Fruit fly (Drosophila melanogaster) whole organism, embryonic: ENCODE data around the gene CG18749.

Source experiments
- Awh ChIP-seq: fragments of 200-800 bp; sonication (Bioruptor generic); IDR thresholded peaks from 2 replicates; pipeline ENCODE4, ENCODE4 v1.3.6; 2022; ENCODE audit warnings: missing biosample characterization, missing genetic modification characterization
- CG10147 ChIP-seq: fragments of 200-800 bp; sonication (Bioruptor generic); optimal IDR thresholded peaks from 2 replicates; lab custom pipeline; 2019; ENCODE audit warnings: missing biosample characterization, mild to moderate bottlenecking, missing genetic modification characterization, moderate library complexity
- CG10431 ChIP-seq: fragments of 200-800 bp; sonication (Bioruptor generic); optimal IDR thresholded peaks from 3 replicates; lab custom pipeline; 2018; ENCODE audit warnings: missing biosample characterization, mild to moderate bottlenecking, missing genetic modification characterization
- CG10543 ChIP-seq: fragments of 200-800 bp; sonication (Bioruptor generic); optimal IDR thresholded peaks from 3 replicates; lab custom pipeline; 2017; ENCODE audit warnings: missing biosample characterization, mild to moderate bottlenecking, missing genetic modification characterization, moderate library complexity
- CG11456 ChIP-seq: fragments of 200-800 bp; sonication (Bioruptor generic); IDR thresholded peaks from 3 replicates; pipeline ENCODE4 v1.3.6; 2022; ENCODE audit warnings: missing biosample characterization, missing genetic modification characterization
- CG12104 ChIP-seq: fragments of 200-800 bp; sonication (Bioruptor generic); optimal IDR thresholded peaks from 3 replicates; lab custom pipeline; 2016; ENCODE audit warnings: missing biosample characterization, missing genetic modification characterization
- CG12155 ChIP-seq: fragments of 200-800 bp; sonication (Bioruptor generic); optimal IDR thresholded peaks from 3 replicates; lab custom pipeline; 2016; ENCODE audit warnings: missing biosample characterization, missing genetic modification characterization
- CG12219 ChIP-seq: fragments of 200-800 bp; sonication (Bioruptor generic); optimal IDR thresholded peaks from 3 replicates; lab custom pipeline; 2018; ENCODE audit warnings: missing biosample characterization, mild to moderate bottlenecking, missing genetic modification characterization
- CG13296 ChIP-seq: fragments of 200-800 bp; sonication (Bioruptor generic); optimal IDR thresholded peaks from 3 replicates; lab custom pipeline; 2018; ENCODE audit warnings: missing biosample characterization, mild to moderate bottlenecking, missing genetic modification characterization
- CG15269 ChIP-seq: fragments of 200-800 bp; sonication (Bioruptor generic); optimal IDR thresholded peaks from 2 replicates; lab custom pipeline; 2018; ENCODE audit warnings: missing biosample characterization, mild to moderate bottlenecking, missing genetic modification characterization, moderate library complexity
- CG15601 ChIP-seq: fragments of 200-800 bp; sonication (Bioruptor generic); optimal IDR thresholded peaks from 3 replicates; lab custom pipeline; 2019; ENCODE audit warnings: missing biosample characterization, mild to moderate bottlenecking, missing genetic modification characterization, moderate library complexity
- CG1603 ChIP-seq: fragments of 200-800 bp; sonication (Bioruptor generic); optimal IDR thresholded peaks from 2 replicates; lab custom pipeline; 2019; ENCODE audit warnings: missing biosample characterization, mild to moderate bottlenecking, missing genetic modification characterization, moderate library complexity
- CG17829 ChIP-seq: fragments of 200-800 bp; optimal IDR thresholded peaks from 2 replicates; lab custom pipeline; 2019; ENCODE audit warnings: missing biosample characterization, mild to moderate bottlenecking, missing genetic modification characterization, moderate library complexity
- CG17912 ChIP-seq: fragments of 200-800 bp; sonication (Bioruptor generic); optimal IDR thresholded peaks from 2 replicates; lab custom pipeline; 2018; ENCODE audit warnings: missing biosample characterization, mild to moderate bottlenecking, missing genetic modification characterization
- CG2199 ChIP-seq: fragments of 200-800 bp; sonication (Bioruptor generic); IDR thresholded peaks from 3 replicates; pipeline ENCODE4 v1.3.6; 2022; ENCODE audit warnings: missing biosample characterization, missing genetic modification characterization
- CG30403 ChIP-seq: fragments of 200-800 bp; sonication (Bioruptor generic); optimal IDR thresholded peaks from 3 replicates; lab custom pipeline; 2016; ENCODE audit warnings: missing biosample characterization, missing genetic modification characterization
- CG7372 ChIP-seq: fragments of 200-800 bp; sonication (Bioruptor generic); IDR thresholded peaks from 2 replicates; pipeline ENCODE4 v1.3.6; 2022; ENCODE audit warnings: missing biosample characterization, missing genetic modification characterization
- CG8089 ChIP-seq: fragments of 200-800 bp; sonication (Bioruptor generic); optimal IDR thresholded peaks from 3 replicates; lab custom pipeline; 2016; ENCODE audit warnings: missing biosample characterization, missing genetic modification characterization
- CG9876 ChIP-seq: fragments of 200-800 bp; sonication (Bioruptor generic); optimal IDR thresholded peaks from 2 replicates; lab custom pipeline; 2016; ENCODE audit warnings: missing biosample characterization, missing genetic modification characterization
- Camta ChIP-seq: fragments of 200-800 bp; sonication (Bioruptor generic); optimal IDR thresholded peaks from 2 replicates; lab custom pipeline; 2016; ENCODE audit warnings: missing biosample characterization, missing genetic modification characterization
- CoRest ChIP-seq: fragments of 200-800 bp; sonication (Bioruptor generic); optimal IDR thresholded peaks from 3 replicates; lab custom pipeline; 2018; ENCODE audit warnings: missing biosample characterization, mild to moderate bottlenecking, missing genetic modification characterization, moderate library complexity
- H2.0 ChIP-seq: fragments of 200-800 bp; sonication (Bioruptor generic); IDR thresholded peaks from 2 replicates; pipeline ENCODE4 v1.3.6; 2022; ENCODE audit warnings: missing biosample characterization, missing genetic modification characterization
- HHEX ChIP-seq: fragments of 200-800 bp; sonication (Bioruptor generic); optimal IDR thresholded peaks from 3 replicates; lab custom pipeline; 2017; ENCODE audit warnings: missing biosample characterization, mild to moderate bottlenecking, missing genetic modification characterization, missing genetic modification reagents
- HLH4C ChIP-seq: fragments of 200-800 bp; sonication (Bioruptor generic); IDR thresholded peaks from 3 replicates; pipeline ENCODE4 v1.3.6; 2022; ENCODE audit warnings: missing biosample characterization, missing genetic modification characterization; ENCODE audit not compliant: partially characterized antibody
- HLHmδ ChIP-seq: fragments of 200-800 bp; sonication (Bioruptor generic); optimal IDR thresholded peaks from 2 replicates; lab custom pipeline; 2018; ENCODE audit warnings: missing biosample characterization, mild to moderate bottlenecking, missing genetic modification characterization, moderate library complexity
- Hr51 ChIP-seq, 2 experiments: fragments of 200-800 bp; sonication (Bioruptor generic); optimal IDR thresholded peaks; 2 replicates in 1 of 2; 3 replicates in 1 of 2; lab custom pipeline; 2016 to 2018; ENCODE audit warnings: missing biosample characterization in 2 of 2, missing genetic modification characterization in 2 of 2, mild to moderate bottlenecking in 1 of 2, moderate library complexity in 1 of 2
- Lhr ChIP-seq: fragments of 200-800 bp; sonication (Bioruptor generic); optimal IDR thresholded peaks from 3 replicates; lab custom pipeline; 2017; ENCODE audit warnings: mild to moderate bottlenecking, missing biosample characterization, missing genetic modification reagents, missing genetic modification characterization
- NK7.1 ChIP-seq: fragments of 200-800 bp; sonication (Bioruptor generic); optimal IDR thresholded peaks from 3 replicates; lab custom pipeline; 2016; ENCODE audit warnings: missing biosample characterization, missing genetic modification characterization
- Opbp ChIP-seq: fragments of 200-800 bp; sonication (Bioruptor generic); IDR thresholded peaks from 3 replicates; pipeline ENCODE4 v1.3.6; 2022; ENCODE audit warnings: missing biosample characterization, missing genetic modification characterization; ENCODE audit not compliant: partially characterized antibody
- PHDP ChIP-seq: fragments of 200-800 bp; sonication (Bioruptor generic); optimal IDR thresholded peaks from 3 replicates; lab custom pipeline; 2018; ENCODE audit warnings: missing biosample characterization, mild to moderate bottlenecking, missing genetic modification characterization, moderate library complexity
- bsh ChIP-seq, 2 experiments: fragments of 200-800 bp; sonication (Bioruptor generic); optimal IDR thresholded peaks; 2 replicates each; lab custom pipeline; 2017 to 2018; ENCODE audit warnings: mild to moderate bottlenecking in 2 of 2, missing biosample characterization in 2 of 2, missing genetic modification characterization in 2 of 2, moderate library complexity in 1 of 2
- crol ChIP-seq: fragments of 200-800 bp; sonication (Bioruptor generic); IDR thresholded peaks from 2 replicates; pipeline ENCODE4 v1.3.6; 2022; ENCODE audit warnings: missing biosample characterization, missing genetic modification characterization
- crp ChIP-seq, 2 experiments: fragments of 200-800 bp; sonication (Bioruptor generic); optimal IDR thresholded peaks; 2 replicates in 1 of 2; 3 replicates in 1 of 2; lab custom pipeline; 2017; ENCODE audit warnings: missing biosample characterization in 2 of 2, missing genetic modification characterization in 2 of 2, mild to moderate bottlenecking in 1 of 2, moderate library complexity in 1 of 2
- danr ChIP-seq: fragments of 200-800 bp; sonication (Bioruptor generic); IDR thresholded peaks from 2 replicates; pipeline ENCODE4 v1.3.6; 2022; ENCODE audit warnings: missing biosample characterization, missing genetic modification characterization
- disco-r ChIP-seq: fragments of 200-800 bp; sonication (Bioruptor generic); optimal IDR thresholded peaks from 2 replicates; lab custom pipeline; 2016; ENCODE audit warnings: missing biosample characterization, missing genetic modification characterization
- dpn ChIP-seq, 2 experiments: fragments of 200-800 bp; sonication (Bioruptor generic); optimal IDR thresholded peaks; 3 replicates each; lab custom pipeline; 2016; ENCODE audit warnings: missing biosample characterization in 2 of 2, missing genetic modification characterization in 2 of 2
- emc ChIP-seq: fragments of 200-800 bp; sonication (Bioruptor generic); optimal IDR thresholded peaks from 2 replicates; lab custom pipeline; 2016; ENCODE audit warnings: missing biosample characterization, missing genetic modification characterization
- gem ChIP-seq: fragments of 200-800 bp; sonication (Bioruptor generic); optimal IDR thresholded peaks from 2 replicates; lab custom pipeline; 2019; ENCODE audit warnings: missing biosample characterization, mild to moderate bottlenecking, missing genetic modification characterization, moderate library complexity
- gro ChIP-seq: fragments of 200-800 bp; sonication (Bioruptor generic); optimal IDR thresholded peaks from 2 replicates; lab custom pipeline; 2016; ENCODE audit warnings: missing biosample characterization, missing genetic modification characterization
- kah ChIP-seq: fragments of 200-800 bp; sonication (Bioruptor generic); optimal IDR thresholded peaks from 2 replicates; lab custom pipeline; 2018; ENCODE audit warnings: missing biosample characterization, mild to moderate bottlenecking, missing genetic modification characterization
- mam ChIP-seq: fragments of 200-800 bp; sonication (Bioruptor generic); optimal IDR thresholded peaks from 3 replicates; lab custom pipeline; 2016; ENCODE audit warnings: missing biosample characterization, missing genetic modification characterization
- oc ChIP-seq: fragments of 200-800 bp; sonication (Bioruptor generic); optimal IDR thresholded peaks from 2 replicates; lab custom pipeline; 2018; ENCODE audit warnings: missing biosample characterization, mild to moderate bottlenecking, missing genetic modification characterization, moderate library complexity
- onecut ChIP-seq: fragments of 200-800 bp; sonication (Bioruptor generic); IDR thresholded peaks from 2 replicates; pipeline ENCODE4 v1.3.6; 2022; ENCODE audit warnings: missing biosample characterization, missing genetic modification characterization
- pzg ChIP-seq: fragments of 200-800 bp; sonication (Bioruptor generic); optimal IDR thresholded peaks from 3 replicates; lab custom pipeline; 2018; ENCODE audit warnings: missing biosample characterization, mild to moderate bottlenecking, missing genetic modification characterization, moderate library complexity
- slp2 ChIP-seq: fragments of 200-800 bp; sonication (Bioruptor generic); optimal IDR thresholded peaks from 2 replicates; lab custom pipeline; 2016; ENCODE audit warnings: missing biosample characterization, missing genetic modification characterization
- sqz ChIP-seq: fragments of 200-800 bp; sonication (Bioruptor generic); optimal IDR thresholded peaks from 3 replicates; lab custom pipeline; 2018; ENCODE audit warnings: missing biosample characterization, mild to moderate bottlenecking, missing genetic modification characterization
- unc-4 ChIP-seq: fragments of 200-800 bp; sonication (Bioruptor generic); IDR thresholded peaks from 2 replicates; pipeline ENCODE4 v1.3.6; 2022; ENCODE audit warnings: missing biosample characterization, missing genetic modification characterization; ENCODE audit not compliant: partially characterized antibody
- yki ChIP-seq: fragments of >200 bp; optimal IDR thresholded peaks from 3 replicates; lab custom pipeline; 2018
- zen2 ChIP-seq: fragments of 200-800 bp; sonication (Bioruptor generic); IDR thresholded peaks from 3 replicates; pipeline ENCODE4 v1.3.6; 2022; ENCODE audit warnings: missing biosample characterization, missing genetic modification characterization; ENCODE audit not compliant: partially characterized antibody
- zfh2 ChIP-seq: fragments of 200-800 bp; sonication (Bioruptor generic); optimal IDR thresholded peaks from 2 replicates; lab custom pipeline; 2016; ENCODE audit warnings: missing biosample characterization, missing genetic modification characterization

Gene CG18749

DNA sequence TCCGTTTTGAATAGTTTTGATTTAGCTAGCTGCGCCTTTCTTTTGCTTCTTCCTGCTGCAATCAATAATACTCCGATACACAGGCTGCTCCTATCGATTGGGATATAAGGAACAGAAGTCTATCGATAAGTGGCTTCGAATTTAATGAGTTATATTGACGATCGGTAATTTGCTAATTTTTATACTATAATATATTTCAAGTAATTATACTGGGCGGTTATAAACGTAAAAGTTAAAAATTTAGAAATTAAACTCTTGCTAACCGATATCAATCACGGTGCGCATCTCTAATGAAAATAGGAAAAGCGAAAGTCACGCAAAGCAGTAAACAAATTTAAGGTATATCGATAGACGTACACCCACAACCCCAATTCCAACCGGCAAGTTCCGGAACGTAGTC lies at the start of gene CG18749, which contains the start of the genes CG9636 and CG33722 (continued):
- no peak for TF ChIP-seq CG8089 (GFP tag; lab: Kevin White, UChicago)
- TF ChIP-seq bsh (GFP tag; optimal IDR thresholded peaks at IDR 0.05; lab: Kevin White, UChicago) = peak in 1 of 2 experiments; percentile 73
- TF ChIP-seq HLH4C (GFP tag; lab: Robert Waterston, UW) = peak; percentile 99
- TF ChIP-seq Hr51 (GFP tag; optimal IDR thresholded peaks at IDR 0.05; lab: Kevin White, UChicago) = peak; percentile 67 to 80
- peak; percentile 50 for TF ChIP-seq CG12104 (GFP tag; lab: Kevin White, UChicago)
- no peak for TF ChIP-seq HLHmδ (GFP tag; lab: Kevin White, UChicago)
- TF ChIP-seq crp (GFP tag; optimal IDR thresholded peaks at IDR 0.05; lab: Kevin White, UChicago) = peak in 1 of 2 experiments; percentile 38
- peak; percentile 80 for TF ChIP-seq CoRest
- peak; percentile 92 for TF ChIP-seq zen2 (GFP tag; lab: Robert Waterston, UW)
- TF ChIP-seq CG12155 = peak; percentile 74
- TF ChIP-seq CG12219 (GFP tag; lab: Kevin White, UChicago) = no peak
- no peak for TF ChIP-seq kah
- TF ChIP-seq CG30403 (GFP tag; lab: Kevin White, UChicago) = peak; percentile 86
- peak; percentile 25; the same call in 1 of the 2 replicates for TF ChIP-seq H2.0 (GFP tag; lab: Robert Waterston, UW)
- no peak for TF ChIP-seq CG9876 (GFP tag; lab: Kevin White, UChicago)
- peak; percentile 41 for TF ChIP-seq zfh2 (GFP tag; lab: Kevin White, UChicago)
- TF ChIP-seq CG13296 = peak; percentile 68
- TF ChIP-seq Awh (GFP tag; lab: Robert Waterston, UW) = peak; percentile 66; the same call in 1 of the 2 replicates
- peak; percentile 56 for TF ChIP-seq Lhr (GFP tag; lab: Kevin White, UChicago)
- TF ChIP-seq onecut (GFP tag; lab: Robert Waterston, UW) = peak; percentile 96
- no peak for TF ChIP-seq CG7372 (GFP tag; lab: Robert Waterston, UW)
- TF ChIP-seq yki = no peak
- TF ChIP-seq CG10543 = peak; percentile 57
- no peak for TF ChIP-seq crol (GFP tag; lab: Robert Waterston, UW)
- TF ChIP-seq gro = no peak
- no peak for TF ChIP-seq NK7.1 (GFP tag; lab: Kevin White, UChicago)
- TF ChIP-seq CG10147 (GFP tag; lab: Kevin White, UChicago) = peak; percentile 62
- TF ChIP-seq slp2 (GFP tag; lab: Kevin White, UChicago) = peak; percentile 11
- TF ChIP-seq CG17912 (GFP tag; lab: Kevin White, UChicago) = no peak
- peak; percentile 44 for TF ChIP-seq HHEX (GFP tag; lab: Kevin White, UChicago)
- TF ChIP-seq pzg (GFP tag; lab: Kevin White, UChicago) = peak; percentile 61
- no peak for TF ChIP-seq disco-r (GFP tag; lab: Kevin White, UChicago)
- TF ChIP-seq dpn (GFP tag; optimal IDR thresholded peaks at IDR 0.05; lab: Kevin White, UChicago) = peak; percentile 46 to 72
- peak; percentile 48 for TF ChIP-seq mam (GFP tag; lab: Kevin White, UChicago)
- TF ChIP-seq CG15269 = peak; percentile 61
- TF ChIP-seq oc (tag; lab: Kevin White, UChicago) = peak; percentile 27
- TF ChIP-seq CG15601 (tag; lab: Kevin White, UChicago) = peak; percentile 74
- TF ChIP-seq Opbp (GFP tag; lab: Robert Waterston, UW) = peak; percentile 89; the same call in 2 of the 3 replicates
- no peak for TF ChIP-seq emc (GFP tag; lab: Kevin White, UChicago)
- TF ChIP-seq sqz (GFP tag; lab: Kevin White, UChicago) = no peak
- peak; percentile 82 for TF ChIP-seq CG17829 (tag; lab: Kevin White, UChicago)
- peak; percentile 97 for TF ChIP-seq unc-4 (GFP tag; lab: Robert Waterston, UW)
- peak; percentile 85 for TF ChIP-seq gem (tag; lab: Kevin White, UChicago)
- TF ChIP-seq CG10431 = peak; percentile 57
- peak; percentile 75 for TF ChIP-seq PHDP (tag; lab: Kevin White, UChicago)
- TF ChIP-seq danr = no peak
- TF ChIP-seq CG1603 (tag; lab: Kevin White, UChicago) = peak; percentile 38
- TF ChIP-seq CG11456 (GFP tag; lab: Robert Waterston, UW) = peak; percentile 40; the same call in 1 of the 3 replicates
- 0 out of 3 replicates have a peak, but pooled peaks have one; percentile 13 for TF ChIP-seq CG2199 (GFP tag; lab: Robert Waterston, UW)
- TF ChIP-seq Camta (GFP tag; lab: Kevin White, UChicago) = peak; percentile 24
